Fruit fly (Drosophila melanogaster) whole organism, embryonic: ENCODE measurements around the gene RtcB.

ENCODE experiments used
- Asciz ChIP-seq: fragments of 200-800 bp; sonication (Bioruptor generic); optimal IDR thresholded peaks from 2 replicates; lab custom pipeline; 2017; ENCODE audit warnings: missing biosample characterization, mild to moderate bottlenecking, missing genetic modification characterization, missing genetic modification reagents
- Awh ChIP-seq: fragments of 200-800 bp; sonication (Bioruptor generic); IDR thresholded peaks from 2 replicates; pipeline ENCODE4, ENCODE4 v1.3.6; 2022; ENCODE audit warnings: missing biosample characterization, missing genetic modification characterization
- CG10654 ChIP-seq: fragments of 200-800 bp; sonication (Bioruptor generic); optimal IDR thresholded peaks from 2 replicates; lab custom pipeline; 2016; ENCODE audit warnings: missing biosample characterization, missing genetic modification characterization
- CG10979 ChIP-seq: fragments of 200-800 bp; sonication (Bioruptor generic); optimal IDR thresholded peaks from 2 replicates; lab custom pipeline; 2018; ENCODE audit warnings: missing biosample characterization, mild to moderate bottlenecking, missing genetic modification characterization, moderate library complexity
- CG12744 ChIP-seq: fragments of 200-800 bp; sonication (Bioruptor generic); optimal IDR thresholded peaks from 2 replicates; lab custom pipeline; 2016; ENCODE audit warnings: missing biosample characterization, missing genetic modification characterization
- CG13296 ChIP-seq: fragments of 200-800 bp; sonication (Bioruptor generic); optimal IDR thresholded peaks from 3 replicates; lab custom pipeline; 2018; ENCODE audit warnings: missing biosample characterization, mild to moderate bottlenecking, missing genetic modification characterization
- CG13624 ChIP-seq: fragments of 200-800 bp; sonication (Bioruptor generic); optimal IDR thresholded peaks from 2 replicates; lab custom pipeline; 2016; ENCODE audit warnings: missing biosample characterization, missing genetic modification characterization
- CG14965 ChIP-seq: fragments of 200-800 bp; sonication (Bioruptor generic); optimal IDR thresholded peaks from 2 replicates; lab custom pipeline; 2016; ENCODE audit warnings: missing biosample characterization, missing genetic modification characterization, borderline replicate concordance
- CG17359 ChIP-seq: fragments of 200-800 bp; sonication (Bioruptor generic); optimal IDR thresholded peaks from 3 replicates; lab custom pipeline; 2018; ENCODE audit warnings: missing biosample characterization, mild to moderate bottlenecking, missing genetic modification characterization, moderate library complexity
- CG1792 ChIP-seq: fragments of 200-800 bp; sonication (Bioruptor generic); optimal IDR thresholded peaks from 2 replicates; lab custom pipeline; 2016; ENCODE audit warnings: missing biosample characterization, missing genetic modification characterization
- CG30431 ChIP-seq: fragments of 200-800 bp; sonication (Bioruptor generic); optimal IDR thresholded peaks from 2 replicates; lab custom pipeline; 2017; ENCODE audit warnings: missing biosample characterization, missing genetic modification characterization
- CG3065 ChIP-seq: fragments of 200-800 bp; sonication (Bioruptor generic); optimal IDR thresholded peaks from 2 replicates; lab custom pipeline; 2016; ENCODE audit warnings: missing biosample characterization, missing genetic modification characterization
- CG31224 ChIP-seq: fragments of 200-800 bp; sonication (Bioruptor generic); IDR thresholded peaks from 2 replicates; pipeline ENCODE4 v1.3.6; 2022; ENCODE audit warnings: missing biosample characterization, missing genetic modification characterization
- CG31388 ChIP-seq: fragments of 200-800 bp; sonication (Bioruptor generic); optimal IDR thresholded peaks from 2 replicates; lab custom pipeline; 2016; ENCODE audit warnings: missing biosample characterization, missing genetic modification characterization
- CG32772 ChIP-seq: fragments of 200-800 bp; sonication (Bioruptor generic); IDR thresholded peaks from 2 replicates; pipeline ENCODE4 v1.3.6; 2022; ENCODE audit warnings: missing biosample characterization, missing genetic modification characterization
- CG3726 ChIP-seq: fragments of 200-800 bp; sonication (Bioruptor generic); IDR thresholded peaks from 3 replicates; pipeline ENCODE4, ENCODE4 v1.3.6; 2022; ENCODE audit warnings: missing biosample characterization, missing genetic modification characterization
- CG4328 ChIP-seq: fragments of 200-800 bp; sonication (Bioruptor generic); optimal IDR thresholded peaks from 3 replicates; lab custom pipeline; 2017; ENCODE audit warnings: missing biosample characterization, missing genetic modification reagents, missing genetic modification characterization
- CG7745 ChIP-seq: fragments of 200-800 bp; sonication (Bioruptor generic); optimal IDR thresholded peaks from 2 replicates; lab custom pipeline; 2018; ENCODE audit warnings: missing biosample characterization, mild to moderate bottlenecking, missing genetic modification characterization, moderate library complexity
- CG9437 ChIP-seq: fragments of 200-800 bp; sonication (Bioruptor generic); optimal IDR thresholded peaks from 2 replicates; lab custom pipeline; 2018; ENCODE audit warnings: missing biosample characterization, mild to moderate bottlenecking, missing genetic modification characterization
- CG9727 ChIP-seq: fragments of 200-800 bp; sonication (Bioruptor generic); optimal IDR thresholded peaks from 3 replicates; lab custom pipeline; 2017; ENCODE audit warnings: missing biosample characterization, mild to moderate bottlenecking, missing genetic modification characterization
- CG9876 ChIP-seq: fragments of 200-800 bp; sonication (Bioruptor generic); optimal IDR thresholded peaks from 2 replicates; lab custom pipeline; 2016; ENCODE audit warnings: missing biosample characterization, missing genetic modification characterization
- CoRest ChIP-seq: fragments of 200-800 bp; sonication (Bioruptor generic); optimal IDR thresholded peaks from 3 replicates; lab custom pipeline; 2018; ENCODE audit warnings: missing biosample characterization, mild to moderate bottlenecking, missing genetic modification characterization, moderate library complexity
- Dek ChIP-seq: fragments of 200-800 bp; sonication (Bioruptor generic); optimal IDR thresholded peaks from 3 replicates; lab custom pipeline; 2019; ENCODE audit warnings: missing biosample characterization, mild to moderate bottlenecking, missing genetic modification characterization, moderate library complexity
- Dfd ChIP-seq, 2 experiments: fragments of >200 bp; optimal IDR thresholded peaks; 2 replicates each; lab custom pipeline; 2017; ENCODE audit warnings: missing biosample characterization in 2 of 2, missing genetic modification characterization in 2 of 2
- Dip3 ChIP-seq: fragments of 200-800 bp; sonication (Bioruptor generic); optimal IDR thresholded peaks from 3 replicates; lab custom pipeline; 2016; ENCODE audit warnings: missing biosample characterization, missing genetic modification characterization
- Ets97D ChIP-seq: fragments of 200-800 bp; sonication (Bioruptor generic); optimal IDR thresholded peaks from 3 replicates; lab custom pipeline; 2016; ENCODE audit warnings: missing biosample characterization, missing genetic modification characterization
- MTF-1 ChIP-seq: fragments of 200-800 bp; sonication (Bioruptor generic); optimal IDR thresholded peaks from 2 replicates; lab custom pipeline; 2018; ENCODE audit warnings: missing biosample characterization, mild to moderate bottlenecking, missing genetic modification characterization, borderline replicate concordance
- Med ChIP-seq: fragments of 200-800 bp; sonication (Bioruptor generic); peaks from one replicate; lab custom pipeline; 2016; ENCODE audit warnings: missing biosample characterization, missing genetic modification characterization, mild to moderate bottlenecking, inconsistent platforms, moderate library complexity
- Mrtf ChIP-seq: fragments of 200-800 bp; sonication (Bioruptor generic); IDR thresholded peaks from 3 replicates; pipeline ENCODE4 v1.3.6; 2022; ENCODE audit warnings: missing biosample characterization, missing genetic modification characterization
- Myb ChIP-seq: fragments of 200-800 bp; sonication (Bioruptor generic); optimal IDR thresholded peaks from 2 replicates; lab custom pipeline; 2016; ENCODE audit warnings: missing biosample characterization, missing genetic modification characterization
- PHDP ChIP-seq: fragments of 200-800 bp; sonication (Bioruptor generic); optimal IDR thresholded peaks from 3 replicates; lab custom pipeline; 2018; ENCODE audit warnings: missing biosample characterization, mild to moderate bottlenecking, missing genetic modification characterization, moderate library complexity
- Rfx ChIP-seq: fragments of 200-800 bp; sonication (Bioruptor generic); IDR thresholded peaks from 2 replicates; pipeline ENCODE4 v1.3.6; 2022; ENCODE audit warnings: missing biosample characterization, missing genetic modification characterization
- Stat92E ChIP-seq, 3 experiments: fragments of >200 bp in 2 of 3; fragments of 200-800 bp in 1 of 3; sonication (Bioruptor generic) in 1 of 3; optimal IDR thresholded peaks; 2 replicates each; lab custom pipeline; 2017 to 2019; ENCODE audit warnings: missing biosample characterization in 3 of 3, missing genetic modification characterization in 3 of 3, mild to moderate bottlenecking in 1 of 3, moderate library complexity in 1 of 3
- Taf1 ChIP-seq: fragments of 200-800 bp; sonication (Bioruptor generic); IDR thresholded peaks from 2 replicates; pipeline ENCODE4 v1.3.6; 2022; ENCODE audit warnings: missing biosample characterization, missing genetic modification characterization
- Xbp1 ChIP-seq: fragments of 200-800 bp; sonication (Bioruptor generic); optimal IDR thresholded peaks from 3 replicates; lab custom pipeline; 2016; ENCODE audit warnings: missing biosample characterization, mild to moderate bottlenecking, missing genetic modification characterization
- br ChIP-seq: fragments of >200 bp; optimal IDR thresholded peaks from 2 replicates; lab custom pipeline; 2017
- bsh ChIP-seq, 2 experiments: fragments of 200-800 bp; sonication (Bioruptor generic); optimal IDR thresholded peaks; 2 replicates each; lab custom pipeline; 2017 to 2018; ENCODE audit warnings: mild to moderate bottlenecking in 2 of 2, missing biosample characterization in 2 of 2, missing genetic modification characterization in 2 of 2, moderate library complexity in 1 of 2
- da ChIP-seq: fragments of 200-800 bp; sonication (Bioruptor generic); optimal IDR thresholded peaks from 2 replicates; lab custom pipeline; 2016; ENCODE audit warnings: missing biosample characterization, missing genetic modification characterization
- ems ChIP-seq: fragments of 200-800 bp; sonication (Bioruptor generic); optimal IDR thresholded peaks from 3 replicates; lab custom pipeline; 2016; ENCODE audit warnings: missing biosample characterization, missing genetic modification characterization
- eve ChIP-seq, 2 experiments: fragments of >200 bp; optimal IDR thresholded peaks; 2 replicates each; lab custom pipeline; 2017; ENCODE audit warnings: missing biosample characterization in 2 of 2, missing genetic modification characterization in 2 of 2
- ham ChIP-seq: fragments of 200-800 bp; sonication (Bioruptor generic); IDR thresholded peaks from 2 replicates; pipeline ENCODE4 v1.3.6; 2022; ENCODE audit warnings: missing biosample characterization, missing genetic modification characterization
- hkb ChIP-seq, 2 experiments: fragments of 200-800 bp in 1 of 2; fragments of >200 bp in 1 of 2; sonication (Bioruptor generic) in 1 of 2; IDR thresholded peaks in 1 of 2; optimal IDR thresholded peaks in 1 of 2; 2 replicates each; pipeline versions ENCODE4 v1.3.6 to Lab custom; 2017 to 2022; ENCODE audit warnings: missing biosample characterization in 1 of 2, missing genetic modification characterization in 1 of 2
- ken ChIP-seq: fragments of 200-800 bp; sonication (Bioruptor generic); IDR thresholded peaks from 3 replicates; pipeline ENCODE4 v1.3.6; 2022; ENCODE audit warnings: missing biosample characterization, missing genetic modification characterization
- kni ChIP-seq: fragments of 200-800 bp; sonication (Bioruptor generic); optimal IDR thresholded peaks from 3 replicates; lab custom pipeline; 2017; ENCODE audit warnings: mild to moderate bottlenecking, missing biosample characterization, missing genetic modification reagents, missing genetic modification characterization
- otp ChIP-seq: fragments of 200-800 bp; sonication (Bioruptor generic); IDR thresholded peaks from 3 replicates; pipeline ENCODE4, ENCODE4 v1.3.6; 2022; ENCODE audit warnings: missing biosample characterization, missing genetic modification characterization
- p53 ChIP-seq: fragments of 200-800 bp; sonication (Bioruptor generic); optimal IDR thresholded peaks from 2 replicates; lab custom pipeline; 2016; ENCODE audit warnings: missing biosample characterization, missing genetic modification characterization
- pan ChIP-seq, 4 experiments: fragments of >200 bp in 3 of 4; fragments of 200-800 bp in 1 of 4; sonication (Bioruptor generic) in 1 of 4; optimal IDR thresholded peaks in 3 of 4; IDR thresholded peaks in 1 of 4; 2 replicates each; pipeline versions ENCODE4 v1.3.6 to Lab custom; 2017 to 2022; ENCODE audit warnings: missing biosample characterization in 2 of 4, missing genetic modification characterization in 2 of 4, mixed read lengths in 1 of 4
- pb ChIP-seq: fragments of 200-800 bp; sonication (Bioruptor generic); optimal IDR thresholded peaks from 3 replicates; lab custom pipeline; 2016; ENCODE audit warnings: missing biosample characterization, missing genetic modification characterization
- repo ChIP-seq: fragments of 200-800 bp; sonication (Bioruptor generic); optimal IDR thresholded peaks from 2 replicates; lab custom pipeline; 2016; ENCODE audit warnings: missing biosample characterization, missing genetic modification characterization
- slou ChIP-seq: fragments of 200-800 bp; sonication (Bioruptor generic); optimal IDR thresholded peaks from 3 replicates; lab custom pipeline; 2016; ENCODE audit warnings: missing biosample characterization, missing genetic modification characterization
- sna ChIP-seq: fragments of 200-800 bp; sonication (Bioruptor generic); IDR thresholded peaks from 2 replicates; pipeline ENCODE4 v1.3.6; 2022; ENCODE audit warnings: missing biosample characterization, missing genetic modification characterization; ENCODE audit not compliant: partially characterized antibody

RtcB gene

DNA sequence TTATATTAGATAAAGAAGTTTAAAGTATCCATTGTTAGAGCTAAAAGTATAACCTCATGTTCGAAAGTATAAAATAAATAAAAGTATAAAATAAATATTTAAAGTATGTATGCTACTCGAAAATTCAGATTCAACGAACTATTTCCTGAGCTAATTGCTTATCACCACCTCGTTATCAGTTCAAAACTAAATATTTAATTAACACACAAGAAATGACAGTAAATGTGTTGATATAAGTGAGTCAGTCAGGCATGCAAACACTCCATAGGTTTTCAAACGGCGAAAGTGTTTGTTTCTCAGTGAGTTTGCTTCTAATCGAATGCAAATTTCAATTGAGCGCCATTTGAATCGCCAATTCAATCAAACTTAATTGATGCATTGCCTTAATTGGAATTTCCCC lies 3.8 kb downstream of the RtcB start (continued):
- TF ChIP-seq ham (no peak), kni (peak; percentile 52), CG14965 (GFP tag; lab: Kevin White, UChicago) (no peak), CG10654 (peak; percentile 17), Dek (tag; lab: Kevin White, UChicago) (no peak), Ets97D (GFP tag; lab: Kevin White, UChicago) (no peak), otp (no peak), bsh (GFP tag; optimal IDR thresholded peaks at IDR 0.05; lab: Kevin White, UChicago) (peak in 1 of 2 experiments; percentile 61), Xbp1 (no peak), slou (GFP tag; lab: Kevin White, UChicago) (no peak), repo (GFP tag; lab: Kevin White, UChicago) (no peak), CG31388 (GFP tag; lab: Kevin White, UChicago) (no peak), Stat92E (GFP tag; optimal IDR thresholded peaks at IDR 0.05; lab: Kevin White, UChicago) (no peak), CG9727 (GFP tag; lab: Kevin White, UChicago) (peak; percentile 57), br (lab: Kevin White, UChicago) (no peak), ken (GFP tag; lab: Robert Waterston, UW) (no peak), sna (GFP tag; lab: Robert Waterston, UW) (no peak), CG10979 (peak; percentile 20), Awh (GFP tag; lab: Robert Waterston, UW) (peak; percentile 36; the same call in 1 of the 2 replicates), Mrtf (GFP tag; lab: Robert Waterston, UW) (no peak), CG32772 (GFP tag; lab: Robert Waterston, UW) (no peak), PHDP (tag; lab: Kevin White, UChicago) (peak; percentile 75), CG17359 (tag; lab: Kevin White, UChicago) (peak; percentile 63), CG7745 (peak; percentile 58), ems (GFP tag; lab: Kevin White, UChicago) (no peak), eve (GFP tag; optimal IDR thresholded peaks at IDR 0.05; lab: Kevin White, UChicago) (no peak), CG4328 (peak; percentile 60), CG30431 (GFP tag; lab: Kevin White, UChicago) (no peak), Asciz (peak; percentile 88), CG31224 (GFP tag; lab: Robert Waterston, UW) (no peak), CG13624 (GFP tag; lab: Kevin White, UChicago) (no peak), Med (GFP tag; lab: Kevin White, UChicago) (peak; percentile 88), Rfx (no peak), Dfd (GFP tag; optimal IDR thresholded peaks at IDR 0.05; lab: Kevin White, UChicago) (no peak), Myb (no peak), da (GFP tag; lab: Kevin White, UChicago) (no peak), CG3726 (GFP tag; lab: Robert Waterston, UW) (no peak), MTF-1 (GFP tag; lab: Kevin White, UChicago) (peak; percentile 85), p53 (no peak), Dip3 (GFP tag; lab: Kevin White, UChicago) (no peak), pan (optimal IDR thresholded peaks at IDR 0.05; lab: Kevin White, UChicago) (no peak), pan (GFP tag; optimal IDR thresholded peaks at IDR 0.05 in 1 of 2, IDR thresholded peaks at IDR 0.05 in 1 of 2) (peak in 1 of 2 experiments; percentile 17), Taf1 (GFP tag; lab: Robert Waterston, UW) (no peak), CG9876 (GFP tag; lab: Kevin White, UChicago) (no peak), hkb (optimal IDR thresholded peaks at IDR 0.05; lab: Kevin White, UChicago) (no peak), hkb (GFP tag; IDR thresholded peaks at IDR 0.05; lab: Robert Waterston, UW) (peak; percentile 38; the same call in 1 of the 2 replicates), CG12744 (GFP tag; lab: Kevin White, UChicago) (no peak), CoRest (no peak), CG13296 (peak; percentile 78), CG9437 (GFP tag; lab: Kevin White, UChicago) (no peak), pb (GFP tag; lab: Kevin White, UChicago) (no peak), CG3065 (GFP tag; lab: Kevin White, UChicago) (no peak), CG1792 (peak; percentile 37)
